Worm (Caenorhabditis elegans): ENCODE measurements around the gene sdn-1.
A peak's percentile ranks its signal among the peaks of the same experiment; 100 is the strongest.

sdn-1 gene

ce11 chrX:10593234-10593633, at the start of gene sdn-1:
TSS of gene sdn-1 (minus strand) at chrX:10593334.
- TF ChIP-seq tbx-2 (tag; optimal IDR thresholded peaks at IDR 0.05) (no peak), nhr-67 (tag; optimal IDR thresholded peaks at IDR 0.05) (no peak), fkh-10 (GFP tag; optimal IDR thresholded peaks at IDR 0.05) (no peak), mdl-1 (tag; optimal IDR thresholded peaks at IDR 0.05) (no peak), fos-1 (tag; optimal IDR thresholded peaks at IDR 0.05) (no peak), nhr-43 (tag; optimal IDR thresholded peaks at IDR 0.05; ENCODE audit: poor library complexity, severe bottlenecking) (no peak)

DNA sequence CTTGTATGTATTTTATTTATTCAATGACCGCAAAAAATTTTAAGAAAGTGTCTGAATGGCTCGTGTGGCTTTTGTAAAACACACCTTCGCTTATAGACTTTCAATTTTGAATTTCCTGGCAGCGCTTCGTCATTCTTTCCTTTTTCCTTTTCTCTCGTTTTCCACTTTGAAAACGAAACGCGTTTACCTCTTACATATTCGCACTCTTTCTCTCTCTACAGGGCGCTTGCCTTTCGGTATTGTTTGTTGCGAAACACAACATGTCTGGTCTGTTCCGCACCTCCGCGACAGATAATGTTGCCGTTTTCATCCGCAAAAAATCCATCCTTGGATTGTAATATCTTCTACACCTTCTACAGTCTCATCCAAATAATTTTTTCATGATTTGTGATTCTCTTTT, 47.4 kb upstream of the sdn-1 start:
- TF ChIP-seq zag-1 (tag; optimal IDR thresholded peaks at IDR 0.05) = no peak
- TF ChIP-seq elt-2 (tag; optimal IDR thresholded peaks at IDR 0.05) = peak; percentile 9
- no peak for TF ChIP-seq mml-1 (tag; optimal IDR thresholded peaks at IDR 0.05)
- TF ChIP-seq snpc-4 (tag; optimal IDR thresholded peaks at IDR 0.05) = no peak
- no peak for TF ChIP-seq lsy-12 (tag; optimal IDR thresholded peaks at IDR 0.05)
- TF ChIP-seq ztf-11 (tag; optimal IDR thresholded peaks at IDR 0.05) = no peak
- TF ChIP-seq nhr-237 (tag; optimal IDR thresholded peaks at IDR 0.05) = no peak
- no peak for TF ChIP-seq nhr-76 (tag; optimal IDR thresholded peaks at IDR 0.05)
- TF ChIP-seq lin-39 (tag; optimal IDR thresholded peaks at IDR 0.05) = no peak
- no peak for TF ChIP-seq mdl-1 (tag; optimal IDR thresholded peaks at IDR 0.05)
- TF ChIP-seq unc-39 (tag; optimal IDR thresholded peaks at IDR 0.05) = no peak
- peak; percentile 15 for TF ChIP-seq daf-12 (tag; optimal IDR thresholded peaks at IDR 0.05)
- TF ChIP-seq tbx-2 (tag; optimal IDR thresholded peaks at IDR 0.05) = no peak
- no peak for TF ChIP-seq nhr-77 (tag; optimal IDR thresholded peaks at IDR 0.05)
- no peak for TF ChIP-seq ceh-82 (tag; optimal IDR thresholded peaks at IDR 0.05)
- TF ChIP-seq ztf-4 (tag; optimal IDR thresholded peaks at IDR 0.05) = no peak
- TF ChIP-seq sea-2 (GFP tag; optimal IDR thresholded peaks at IDR 0.05) = no peak
- no peak for TF ChIP-seq ceh-9 (tag; optimal IDR thresholded peaks at IDR 0.05)
- no peak for TF ChIP-seq nhr-67 (tag; optimal IDR thresholded peaks at IDR 0.05)
- no peak for TF ChIP-seq aly-2 (tag; optimal IDR thresholded peaks at IDR 0.05)
- TF ChIP-seq lin-15B (tag; optimal IDR thresholded peaks at IDR 0.05) = no peak
- no peak for TF ChIP-seq skn-1 (tag; optimal IDR thresholded peaks at IDR 0.05)
- TF ChIP-seq R02D3.7 (tag; optimal IDR thresholded peaks at IDR 0.05) = no peak
- peak; percentile 16 for TF ChIP-seq hmg-11 (tag; optimal IDR thresholded peaks at IDR 0.05)
- TF ChIP-seq eor-1 (tag; optimal IDR thresholded peaks at IDR 0.05) = no peak
- no peak for TF ChIP-seq egl-27 (tag; optimal IDR thresholded peaks at IDR 0.05)
- peak; percentile 35 for TF ChIP-seq nhr-25 (tag; optimal IDR thresholded peaks at IDR 0.05)
- TF ChIP-seq pqm-1 (tag; optimal IDR thresholded peaks at IDR 0.05) = no peak
- no peak for TF ChIP-seq nhr-28 (tag; optimal IDR thresholded peaks at IDR 0.05)
- TF ChIP-seq nfya-1 (tag; optimal IDR thresholded peaks at IDR 0.05; ENCODE audit: insufficient read depth) = no peak
- no peak for TF ChIP-seq fkh-10 (GFP tag; optimal IDR thresholded peaks at IDR 0.05)
- TF ChIP-seq nhr-23 (tag; optimal IDR thresholded peaks at IDR 0.05) = peak; percentile 52
- peak; percentile 25 for TF ChIP-seq pha-4 (tag; optimal IDR thresholded peaks at IDR 0.05)

ce11 chrX:10639403-10639812, 46.3 kb upstream of the sdn-1 start:
- TF ChIP-seq elt-2 (tag; optimal IDR thresholded peaks at IDR 0.05) (peak; percentile 90), jun-1 (tag; optimal IDR thresholded peaks at IDR 0.05) (peak; percentile 33), tbx-2 (tag; optimal IDR thresholded peaks at IDR 0.05) (no peak), nfya-1 (tag; optimal IDR thresholded peaks at IDR 0.05; ENCODE audit: insufficient read depth) (peak; percentile 24), pqm-1 (tag; optimal IDR thresholded peaks at IDR 0.05) (peak; percentile 70), nhr-25 (tag; optimal IDR thresholded peaks at IDR 0.05) (peak; percentile 55), pha-4 (tag; optimal IDR thresholded peaks at IDR 0.05) (peak; percentile 88), lin-39 (tag; optimal IDR thresholded peaks at IDR 0.05) (no peak), unc-39 (tag; optimal IDR thresholded peaks at IDR 0.05) (no peak)

- TF ChIP-seq jun-1 (tag; optimal IDR thresholded peaks at IDR 0.05) (peak; percentile 76), zag-1 (tag; optimal IDR thresholded peaks at IDR 0.05) (no peak), R02D3.7 (tag; optimal IDR thresholded peaks at IDR 0.05) (peak; percentile 14), elt-1 (tag; optimal IDR thresholded peaks at IDR 0.05) (no peak), nhr-76 (tag; optimal IDR thresholded peaks at IDR 0.05) (no peak), tbx-2 (tag; optimal IDR thresholded peaks at IDR 0.05) (peak; percentile 88), nhr-77 (tag; optimal IDR thresholded peaks at IDR 0.05) (no peak), hmg-11 (tag; optimal IDR thresholded peaks at IDR 0.05) (peak; percentile 67), pqm-1 (tag; optimal IDR thresholded peaks at IDR 0.05) (peak; percentile 13), ceh-82 (tag; optimal IDR thresholded peaks at IDR 0.05) (peak; percentile 12), fos-1 (tag; optimal IDR thresholded peaks at IDR 0.05) (no peak), mdl-1 (tag; optimal IDR thresholded peaks at IDR 0.05) (peak; percentile 51), nhr-43 (tag; optimal IDR thresholded peaks at IDR 0.05; ENCODE audit: poor library complexity, severe bottlenecking) (peak; percentile 55), egl-5 (tag; optimal IDR thresholded peaks at IDR 0.05) (peak; percentile 34), ceh-9 (tag; optimal IDR thresholded peaks at IDR 0.05) (no peak), daf-12 (tag; optimal IDR thresholded peaks at IDR 0.05) (peak; percentile 71), snpc-4 (tag; optimal IDR thresholded peaks at IDR 0.05) (peak; percentile 72), sea-2 (GFP tag; optimal IDR thresholded peaks at IDR 0.05) (no peak), skn-1 (tag; optimal IDR thresholded peaks at IDR 0.05) (peak; percentile 77), ztf-4 (tag; optimal IDR thresholded peaks at IDR 0.05) (no peak), lsy-12 (tag; optimal IDR thresholded peaks at IDR 0.05) (peak; percentile 89), fkh-2 (tag; optimal IDR thresholded peaks at IDR 0.05) (no peak), nhr-67 (tag; optimal IDR thresholded peaks at IDR 0.05) (no peak), unc-39 (tag; optimal IDR thresholded peaks at IDR 0.05) (peak; percentile 39), nhr-25 (tag; optimal IDR thresholded peaks at IDR 0.05) (peak; percentile 90), nhr-11 (tag; optimal IDR thresholded peaks at IDR 0.05) (peak; percentile 22), nhr-23 (tag; optimal IDR thresholded peaks at IDR 0.05) (peak; percentile 78), lin-39 (tag; optimal IDR thresholded peaks at IDR 0.05) (peak; percentile 87), unc-62 (GFP tag; optimal IDR thresholded peaks at IDR 0.05) (peak; percentile 44)
Observed at ce11 chrX:10637048-10637928, 44.2 kb upstream of the sdn-1 start.

All from whole organism, L3 larva.